Fruit fly (Drosophila melanogaster) whole organism, embryonic: ENCODE data around the gene Vps13D.

Experiments
- Bdp1 ChIP-seq: fragments of 200-800 bp; sonication (Bioruptor generic); optimal IDR thresholded peaks from 3 replicates; lab custom pipeline; 2016; ENCODE audit warnings: missing biosample characterization, missing genetic modification characterization
- CG11504 ChIP-seq: fragments of 200-800 bp; sonication (Bioruptor generic); optimal IDR thresholded peaks from 3 replicates; lab custom pipeline; 2019; ENCODE audit warnings: missing biosample characterization, mild to moderate bottlenecking, missing genetic modification characterization, moderate library complexity
- CG14860 ChIP-seq: fragments of 200-800 bp; sonication (Bioruptor generic); IDR thresholded peaks from 3 replicates; pipeline ENCODE4 v1.3.6; 2022; ENCODE audit warnings: missing biosample characterization, missing genetic modification characterization; ENCODE audit not compliant: partially characterized antibody
- CG9727 ChIP-seq: fragments of 200-800 bp; sonication (Bioruptor generic); optimal IDR thresholded peaks from 3 replicates; lab custom pipeline; 2017; ENCODE audit warnings: missing biosample characterization, mild to moderate bottlenecking, missing genetic modification characterization
- Drgx ChIP-seq: fragments of 200-800 bp; sonication (Bioruptor generic); IDR thresholded peaks from 2 replicates; pipeline ENCODE4 v1.3.6; 2022; ENCODE audit warnings: missing biosample characterization, missing genetic modification characterization
- Sry-δ ChIP-seq: fragments of 200-800 bp; sonication (Bioruptor generic); optimal IDR thresholded peaks from 2 replicates; lab custom pipeline; 2016; ENCODE audit warnings: missing biosample characterization, missing genetic modification characterization
- ato ChIP-seq: fragments of 200-800 bp; sonication (Bioruptor generic); IDR thresholded peaks from 2 replicates; pipeline ENCODE4 v1.3.6; 2022; ENCODE audit warnings: missing biosample characterization, missing genetic modification characterization; ENCODE audit not compliant: partially characterized antibody
- gcm2 ChIP-seq: fragments of 200-800 bp; sonication (Bioruptor generic); optimal IDR thresholded peaks from 2 replicates; lab custom pipeline; 2016; ENCODE audit warnings: missing biosample characterization, missing genetic modification characterization
- sr ChIP-seq: fragments of 200-800 bp; sonication (Bioruptor generic); IDR thresholded peaks from 3 replicates; pipeline ENCODE4 v1.3.6; 2022; ENCODE audit warnings: missing biosample characterization, missing genetic modification characterization
- tx ChIP-seq: fragments of 200-800 bp; sonication (Bioruptor generic); optimal IDR thresholded peaks from 2 replicates; lab custom pipeline; 2016; ENCODE audit warnings: missing biosample characterization, missing genetic modification characterization

dm6 chr3L:12748711-12749566 lies 5.9 kb upstream of the Vps13D start:
- TF ChIP-seq ato (GFP tag; lab: Robert Waterston, UW) (no peak), CG9727 (no peak), CG11504 (no peak), Sry-δ (no peak), gcm2 (GFP tag; lab: Kevin White, UChicago) (no peak), Drgx (GFP tag; lab: Robert Waterston, UW) (no peak), sr (GFP tag; lab: Robert Waterston, UW) (no peak), CG14860 (GFP tag; lab: Robert Waterston, UW) (no peak), tx (GFP tag; lab: Kevin White, UChicago) (no peak), Bdp1 (GFP tag; lab: Kevin White, UChicago) (no peak)
